Worm (Caenorhabditis elegans): ENCODE measurements around the gene C53D6.11.

C53D6.11 gene

ce11 chrIV:9010257-9010656 is at the start of gene C53D6.11:
C53D6.11 (plus strand) TSS chrIV:9010584.
- no peak for TF ChIP-seq dao-5 (tag; optimal IDR thresholded peaks at IDR 0.05)
- no peak for TF ChIP-seq him-1 (tag; optimal IDR thresholded peaks at IDR 0.05)
- TF ChIP-seq W03F9.2 (tag; optimal IDR thresholded peaks at IDR 0.05): no peak

- no peak for TF ChIP-seq him-1 (tag; optimal IDR thresholded peaks at IDR 0.05)
- TF ChIP-seq W03F9.2 (tag; optimal IDR thresholded peaks at IDR 0.05): no peak
- TF ChIP-seq dao-5 (tag; optimal IDR thresholded peaks at IDR 0.05): no peak
Measured at ce11 chrIV:8965883-8966282, 44.5 kb upstream of the C53D6.11 start, which contains the start of gene C53B4.2. C53B4.2 (plus strand) TSS chrIV:8966183.

ce11 chrIV:8967990-8968389 is 42.4 kb upstream of the C53D6.11 start, which contains the start of gene suex-2:
suex-2 (plus strand) TSS chrIV:8968290.
- TF ChIP-seq dao-5 (tag; optimal IDR thresholded peaks at IDR 0.05) (no peak), him-1 (tag; optimal IDR thresholded peaks at IDR 0.05) (no peak), W03F9.2 (tag; optimal IDR thresholded peaks at IDR 0.05) (no peak)

ce11 chrIV:8973249-8973958 is 37.0 kb upstream of the C53D6.11 start, which contains the start of gene C53B4.3:
C53B4.3 (minus strand) TSS chrIV:8973712.
- TF ChIP-seq him-1 (tag; optimal IDR thresholded peaks at IDR 0.05) (peak; percentile 73), dao-5 (tag; optimal IDR thresholded peaks at IDR 0.05) (no peak), W03F9.2 (tag; optimal IDR thresholded peaks at IDR 0.05) (peak; percentile 18)

ce11 chrIV:8974543-8975330 is 35.6 kb upstream of the C53D6.11 start:
- no peak for TF ChIP-seq dao-5 (tag; optimal IDR thresholded peaks at IDR 0.05)
- TF ChIP-seq him-1 (tag; optimal IDR thresholded peaks at IDR 0.05): no peak
- TF ChIP-seq W03F9.2 (tag; optimal IDR thresholded peaks at IDR 0.05): no peak

- TF ChIP-seq him-1 (tag; optimal IDR thresholded peaks at IDR 0.05) (no peak), W03F9.2 (tag; optimal IDR thresholded peaks at IDR 0.05) (no peak), dao-5 (tag; optimal IDR thresholded peaks at IDR 0.05) (no peak)
Measured at ce11 chrIV:8975331-8975625, 35.1 kb upstream of the C53D6.11 start, which contains the start of gene pdzd-8. pdzd-8 (plus strand) TSS chrIV:8975526.

ce11 chrIV:8978047-8978446 is 32.3 kb upstream of the C53D6.11 start:
- no peak for TF ChIP-seq dao-5 (tag; optimal IDR thresholded peaks at IDR 0.05)
- no peak for TF ChIP-seq him-1 (tag; optimal IDR thresholded peaks at IDR 0.05)
- no peak for TF ChIP-seq W03F9.2 (tag; optimal IDR thresholded peaks at IDR 0.05)

ce11 chrIV:8979062-8979612 is 31.2 kb upstream of the C53D6.11 start:
- TF ChIP-seq W03F9.2 (tag; optimal IDR thresholded peaks at IDR 0.05) (no peak), him-1 (tag; optimal IDR thresholded peaks at IDR 0.05) (no peak), dao-5 (tag; optimal IDR thresholded peaks at IDR 0.05) (no peak)

- TF ChIP-seq dao-5 (tag; optimal IDR thresholded peaks at IDR 0.05) (no peak), him-1 (tag; optimal IDR thresholded peaks at IDR 0.05) (no peak)
Measured at ce11 chrIV:8979695-8980094, 30.7 kb upstream of the C53D6.11 start, which contains the start of gene col-119. col-119 (minus strand) TSS chrIV:8979795.

ce11 chrIV:8984566-8984965 is 25.8 kb upstream of the C53D6.11 start, which contains the start of gene nstp-1:
nstp-1 (plus strand) TSS chrIV:8984866.
- TF ChIP-seq W03F9.2 (tag; optimal IDR thresholded peaks at IDR 0.05): no peak
- TF ChIP-seq him-1 (tag; optimal IDR thresholded peaks at IDR 0.05): no peak
- TF ChIP-seq dao-5 (tag; optimal IDR thresholded peaks at IDR 0.05): no peak

ce11 chrIV:8986761-8987316 is 23.5 kb upstream of the C53D6.11 start, which contains the start of gene bre-1:
bre-1 (plus strand) TSS chrIV:8987266.
- TF ChIP-seq W03F9.2 (tag; optimal IDR thresholded peaks at IDR 0.05) (no peak), him-1 (tag; optimal IDR thresholded peaks at IDR 0.05) (no peak), dao-5 (tag; optimal IDR thresholded peaks at IDR 0.05) (no peak)

ce11 chrIV:8992786-8993185 is 17.6 kb upstream of the C53D6.11 start, which contains the start of gene mltn-12:
mltn-12 (plus strand) TSS chrIV:8993086.
- TF ChIP-seq W03F9.2 (tag; optimal IDR thresholded peaks at IDR 0.05) (no peak), him-1 (tag; optimal IDR thresholded peaks at IDR 0.05) (no peak), dao-5 (tag; optimal IDR thresholded peaks at IDR 0.05) (no peak)

- TF ChIP-seq dao-5 (tag; optimal IDR thresholded peaks at IDR 0.05): no peak
- TF ChIP-seq him-1 (tag; optimal IDR thresholded peaks at IDR 0.05): no peak
- TF ChIP-seq W03F9.2 (tag; optimal IDR thresholded peaks at IDR 0.05): no peak
Measured at ce11 chrIV:8994487-8994886, 15.9 kb upstream of the C53D6.11 start.

Data from whole organism, L4/young adult.